Fruit fly (Drosophila melanogaster) whole organism: Measurements from ENCODE around the gene CG10958.

ENCODE experiments used
- CG8478 ChIP-seq: fragments of >200 bp; optimal IDR thresholded peaks from 2 replicates; lab custom pipeline; 2018; ENCODE audit warnings: inconsistent platforms
- psq ChIP-seq: fragments of >200 bp; optimal IDR thresholded peaks from 2 replicates; lab custom pipeline; 2017
- usp ChIP-seq: fragments of >200 bp; optimal IDR thresholded peaks from 2 replicates; lab custom pipeline; 2017; ENCODE audit warnings: missing biosample characterization, missing genetic modification characterization, mixed read lengths

DNA sequence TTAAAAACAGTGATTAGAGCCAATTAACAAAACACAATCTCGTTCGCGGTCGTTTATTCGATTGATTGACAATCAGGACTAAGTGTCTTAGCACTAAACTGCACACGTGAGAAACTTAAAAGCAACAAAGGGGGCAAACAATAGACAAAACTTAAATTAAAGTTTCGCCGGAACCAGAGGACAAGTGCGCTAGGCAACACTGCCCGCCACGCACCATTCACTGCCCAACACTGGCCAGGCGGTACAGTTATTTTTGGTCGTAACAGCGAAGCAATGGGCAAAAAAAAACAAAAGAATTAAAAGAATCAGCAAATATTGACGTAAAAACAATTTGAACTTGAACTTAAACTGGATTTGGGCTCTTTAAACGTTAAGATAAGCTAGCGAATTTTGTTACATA, 5.2 kb downstream of the CG10958 start:
- TF ChIP-seq CG8478 (lab: Kevin White, UChicago) (no peak), psq (lab: Kevin White, UChicago) (no peak), usp (no peak)
